Worm (Caenorhabditis elegans) whole organism, young adult: Measurements from ENCODE around the gene sbsp-1.

ENCODE experiments used
- B0336.3 ChIP-seq: fragments of 200-800 bp; sonication (Bioruptor generic); IDR thresholded peaks from 2 replicates; pipeline ENCODE4 v1.3.6; 2022; ENCODE audit warnings: missing genetic modification characterization, missing compliant biosample characterization
- F52B5.7 ChIP-seq: sonication (generic microtip); optimal IDR thresholded peaks from 2 replicates; lab custom pipeline; 2016; ENCODE audit warnings: mild to moderate bottlenecking, missing genetic modification characterization, missing compliant biosample characterization
- F57C9.4 ChIP-seq: sonication (generic microtip); optimal IDR thresholded peaks from 2 replicates; lab custom pipeline; 2017; ENCODE audit warnings: mild to moderate bottlenecking, missing genetic modification characterization, missing compliant biosample characterization
- Y67H2A.10 ChIP-seq: fragments of 200-800 bp; sonication (Bioruptor generic); conservative IDR thresholded peaks from 2 replicates; pipeline ENCODE4 v1.3.6; 2022; ENCODE audit warnings: missing genetic modification reagents, missing genetic modification characterization, missing compliant biosample characterization
- Y79H2A.3 ChIP-seq: fragments of 200-800 bp; sonication (Bioruptor generic); conservative IDR thresholded peaks from 2 replicates; pipeline ENCODE4 v1.3.6; 2022; ENCODE audit warnings: missing genetic modification reagents, missing genetic modification characterization, missing compliant biosample characterization
- Y95B8A.8 ChIP-seq: fragments of 200-800 bp; sonication (Bioruptor generic); IDR thresholded peaks from 2 replicates; pipeline ENCODE4 v1.3.6; 2022; ENCODE audit warnings: missing genetic modification reagents, missing genetic modification characterization, missing compliant biosample characterization
- ama-1 ChIP-seq, 3 experiments: fragments of 150-350 bp in 1 of 3; sonication (generic microtip) in 2 of 3; optimal IDR thresholded peaks; 2 replicates each; lab custom pipeline; 2014 to 2018; ENCODE audit warnings: missing biosample characterization in 2 of 3, missing genetic modification characterization in 2 of 3, missing genetic modification reagents in 2 of 3
- attf-5 ChIP-seq: fragments of 200-800 bp; sonication (Bioruptor generic); optimal IDR thresholded peaks from 2 replicates; lab custom pipeline; 2018; ENCODE audit warnings: mild to moderate bottlenecking, missing genetic modification characterization, missing compliant biosample characterization
- attf-6 ChIP-seq: fragments of 200-800 bp; sonication (Bioruptor generic); IDR thresholded peaks from 2 replicates; pipeline ENCODE4 v1.3.6; 2022; ENCODE audit warnings: missing genetic modification reagents, missing genetic modification characterization, missing compliant biosample characterization
- cebp-1 ChIP-seq, 2 experiments: fragments of 200-800 bp in 1 of 2; sonication (Bioruptor generic) in 1 of 2; sonication (generic microtip) in 1 of 2; IDR thresholded peaks in 1 of 2; optimal IDR thresholded peaks in 1 of 2; 2 replicates each; pipeline versions ENCODE4 v1.3.6 to Lab custom; 2017 to 2022; ENCODE audit warnings: missing compliant biosample characterization in 2 of 2, missing genetic modification characterization in 2 of 2, mild to moderate bottlenecking in 1 of 2, missing genetic modification reagents in 1 of 2, moderate library complexity in 1 of 2
- cebp-2 ChIP-seq: fragments of 200-800 bp; sonication (Bioruptor generic); IDR thresholded peaks from 2 replicates; pipeline ENCODE4 v1.3.6; 2022; ENCODE audit warnings: missing genetic modification characterization, missing compliant biosample characterization
- ceh-27 ChIP-seq: fragments of 200-800 bp; sonication (Bioruptor generic); optimal IDR thresholded peaks from 2 replicates; lab custom pipeline; 2018; ENCODE audit warnings: mild to moderate bottlenecking, missing genetic modification characterization, moderate library complexity, missing compliant biosample characterization
- ceh-40 ChIP-seq: fragments of 200-800 bp; sonication (Bioruptor generic); IDR thresholded peaks from 2 replicates; pipeline ENCODE4 v1.3.6; 2022; ENCODE audit warnings: missing genetic modification characterization, missing compliant biosample characterization
- chd-7 ChIP-seq: sonication (generic microtip); optimal IDR thresholded peaks from 2 replicates; lab custom pipeline; 2016; ENCODE audit warnings: mild to moderate bottlenecking, missing genetic modification characterization, moderate library complexity, missing compliant biosample characterization
- efl-1 ChIP-seq: fragments of 150-350 bp; optimal IDR thresholded peaks from 2 replicates; lab custom pipeline; 2014; ENCODE audit warnings: missing biosample characterization, missing genetic modification reagents, missing genetic modification characterization
- egrh-3 ChIP-seq: fragments of 200-800 bp; sonication (Bioruptor generic); IDR thresholded peaks from 2 replicates; pipeline ENCODE4 v1.3.6; 2022; ENCODE audit warnings: missing genetic modification reagents, missing genetic modification characterization, missing compliant biosample characterization
- hlh-12 ChIP-seq: sonication (generic microtip); optimal IDR thresholded peaks from 2 replicates; lab custom pipeline; 2016; ENCODE audit warnings: missing genetic modification characterization, missing compliant biosample characterization
- hlh-26 ChIP-seq: fragments of 200-800 bp; sonication (Bioruptor generic); conservative IDR thresholded peaks from 2 replicates; pipeline ENCODE4 v1.3.6; 2022; ENCODE audit warnings: missing genetic modification reagents, missing genetic modification characterization, missing compliant biosample characterization
- hmg-20 ChIP-seq: fragments of 200-800 bp; sonication (Bioruptor generic); IDR thresholded peaks from 2 replicates; pipeline ENCODE4 v1.3.6; 2022; ENCODE audit warnings: missing genetic modification reagents, missing genetic modification characterization, missing compliant biosample characterization
- hrde-1 ChIP-seq: sonication (generic microtip); optimal IDR thresholded peaks from 2 replicates; lab custom pipeline; 2016; ENCODE audit warnings: missing genetic modification characterization, mild to moderate bottlenecking, missing compliant biosample characterization, moderate library complexity, missing genotype, missing genetic modification reagents, borderline replicate concordance
- hsf-1 ChIP-seq: fragments of 200-800 bp; sonication (Bioruptor generic); IDR thresholded peaks from 2 replicates; pipeline ENCODE4 v1.3.6; 2022; ENCODE audit warnings: missing genetic modification reagents, missing genetic modification characterization, missing compliant biosample characterization
- let-607 ChIP-seq, 2 experiments: fragments of 200-800 bp in 1 of 2; sonication (Bioruptor generic) in 1 of 2; sonication (generic microtip) in 1 of 2; optimal IDR thresholded peaks; 2 replicates each; lab custom pipeline; 2016 to 2018; ENCODE audit warnings: mild to moderate bottlenecking in 2 of 2, missing compliant biosample characterization in 2 of 2, missing genetic modification characterization in 2 of 2, moderate library complexity in 2 of 2, missing genotype in 1 of 2
- lin-40 ChIP-seq: sonication (generic microtip); optimal IDR thresholded peaks from 2 replicates; lab custom pipeline; 2016; ENCODE audit warnings: missing genetic modification characterization, mild to moderate bottlenecking, missing compliant biosample characterization, missing genotype, missing genetic modification reagents
- lsl-1 ChIP-seq: fragments of 200-800 bp; sonication (Bioruptor generic); optimal IDR thresholded peaks from 2 replicates; lab custom pipeline; 2018; ENCODE audit warnings: mild to moderate bottlenecking, missing genetic modification characterization, moderate library complexity, missing compliant biosample characterization
- madf-6 ChIP-seq: fragments of 200-800 bp; sonication (Bioruptor generic); IDR thresholded peaks from 2 replicates; pipeline ENCODE4 v1.3.6; 2022; ENCODE audit warnings: missing genetic modification reagents, missing genetic modification characterization, missing compliant biosample characterization
- mel-28 ChIP-seq: sonication (generic microtip); optimal IDR thresholded peaks from 2 replicates; lab custom pipeline; 2016; ENCODE audit warnings: borderline replicate concordance, mild to moderate bottlenecking, missing genetic modification characterization, missing compliant biosample characterization
- mes-4 ChIP-seq: sonication (generic microtip); optimal IDR thresholded peaks from 2 replicates; lab custom pipeline; 2016; ENCODE audit warnings: missing genotype, missing genetic modification characterization, missing compliant biosample characterization
- nfyb-1 ChIP-seq: fragments of 200-800 bp; sonication (Bioruptor generic); IDR thresholded peaks from 2 replicates; pipeline ENCODE4 v1.3.6; 2022; ENCODE audit warnings: missing genetic modification reagents, missing genetic modification characterization, missing compliant biosample characterization
- nhr-80 ChIP-seq: sonication (generic microtip); optimal IDR thresholded peaks from 2 replicates; lab custom pipeline; 2016; ENCODE audit warnings: missing genetic modification characterization, missing compliant biosample characterization
- pbrm-1 ChIP-seq: fragments of 200-800 bp; sonication (Bioruptor generic); IDR thresholded peaks from 2 replicates; pipeline ENCODE4 v1.3.6; 2022; ENCODE audit warnings: missing genetic modification reagents, missing genetic modification characterization, missing compliant biosample characterization
- rcor-1 ChIP-seq: fragments of 200-800 bp; sonication (Bioruptor generic); IDR thresholded peaks from 2 replicates; pipeline ENCODE4 v1.3.6; 2022; ENCODE audit warnings: missing genetic modification reagents, missing genetic modification characterization, missing compliant biosample characterization
- rec-8 ChIP-seq, 2 experiments: sonication (generic microtip); optimal IDR thresholded peaks; 2 replicates each; lab custom pipeline; 2016; ENCODE audit warnings: mild to moderate bottlenecking in 2 of 2, missing genetic modification characterization in 2 of 2, missing genetic modification reagents in 2 of 2, missing genotype in 2 of 2, missing biosample characterization in 1 of 2, missing compliant biosample characterization in 1 of 2, moderate library complexity in 1 of 2
- sea-2 ChIP-seq: fragments of 200-800 bp; sonication (Bioruptor generic); IDR thresholded peaks from 2 replicates; pipeline ENCODE4 v1.3.6; 2022; ENCODE audit warnings: missing genetic modification characterization, missing compliant biosample characterization
- snpc-3.4 ChIP-seq: sonication (generic microtip); optimal IDR thresholded peaks from 2 replicates; lab custom pipeline; 2017; ENCODE audit warnings: missing genetic modification characterization, mild to moderate bottlenecking, missing compliant biosample characterization, antibody characterized with exemption, moderate library complexity, missing genotype, missing genetic modification reagents
- somi-1 ChIP-seq: fragments of 200-800 bp; sonication (Bioruptor generic); optimal IDR thresholded peaks from 2 replicates; lab custom pipeline; 2018; ENCODE audit warnings: mild to moderate bottlenecking, missing genetic modification characterization, missing compliant biosample characterization
- tbp1 ChIP-seq: fragments of 200-800 bp; sonication (Bioruptor generic); optimal IDR thresholded peaks from 2 replicates; lab custom pipeline; 2018; ENCODE audit warnings: mild to moderate bottlenecking, missing genetic modification characterization, missing compliant biosample characterization
- zfh-2 ChIP-seq: fragments of 200-800 bp; sonication (Bioruptor generic); conservative IDR thresholded peaks from 2 replicates; pipeline ENCODE4 v1.3.6; 2022; ENCODE audit warnings: missing genetic modification reagents, missing genetic modification characterization, missing compliant biosample characterization
- zim-3 ChIP-seq: sonication (generic microtip); optimal IDR thresholded peaks from 2 replicates; lab custom pipeline; 2017; ENCODE audit warnings: mild to moderate bottlenecking, missing genetic modification characterization, moderate library complexity, missing compliant biosample characterization

Gene sbsp-1

ce11 chrIII:10807956-10808355, 24.8 kb upstream of the sbsp-1 start (continued):
- TF ChIP-seq hmg-20 (GFP tag; lab: Robert Waterston, UW) (no peak), rcor-1 (GFP tag; lab: Robert Waterston, UW) (0 out of 2 replicates have a peak, but pooled peaks have one; percentile 30), zfh-2 (peak; percentile 79), F52B5.7 (tag; lab: Kevin White, UChicago) (no peak), F57C9.4 (tag; lab: Kevin White, UChicago) (no peak), egrh-3 (GFP tag; lab: Robert Waterston, UW) (peak; percentile 82), let-607 (tag; optimal IDR thresholded peaks at IDR 0.05; lab: Kevin White, UChicago) (no peak), hlh-12 (tag; lab: Kevin White, UChicago) (no peak), mes-4 (tag; lab: Kevin White, UChicago) (no peak), sea-2 (GFP tag; lab: Robert Waterston, UW) (no peak), nfyb-1 (GFP tag; lab: Robert Waterston, UW) (peak; percentile 50; the same call in 1 of the 2 replicates), nhr-80 (peak; percentile 35)

DNA sequence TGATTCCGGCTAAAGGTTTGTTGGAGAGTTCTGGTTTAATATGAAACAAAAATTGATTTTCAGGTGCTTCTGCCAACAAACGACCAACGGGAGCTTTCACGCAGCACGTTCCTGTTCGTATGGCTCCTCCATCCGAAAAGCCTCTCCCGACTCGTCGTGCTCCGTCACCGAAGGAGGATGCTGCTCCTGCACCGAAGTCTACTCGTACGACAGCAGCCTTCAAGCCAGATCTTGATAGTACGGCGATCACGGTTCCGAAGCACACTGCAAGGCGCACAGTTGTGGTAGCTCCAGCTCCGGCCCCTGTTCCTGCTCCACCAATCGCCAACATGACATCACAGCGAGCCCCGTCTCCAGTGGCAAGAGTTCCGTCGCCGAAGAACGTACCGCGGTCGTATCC, 23.9 kb upstream of the sbsp-1 start:
- TF ChIP-seq Y79H2A.3 (GFP tag; lab: Robert Waterston, UW) (no peak), somi-1 (no peak), B0336.3 (0 out of 2 replicates have a peak, but pooled peaks have one; percentile 7), attf-6 (GFP tag; lab: Robert Waterston, UW) (0 out of 2 replicates have a peak, but pooled peaks have one; percentile 26), chd-7 (tag; lab: Kevin White, UChicago) (peak; percentile 8), madf-6 (GFP tag; lab: Robert Waterston, UW) (peak; percentile 59), attf-5 (GFP tag; lab: Kevin White, UChicago) (peak; percentile 5), egrh-3 (GFP tag; lab: Robert Waterston, UW) (peak; percentile 55; the same call in 1 of the 2 replicates), Y95B8A.8 (GFP tag; lab: Robert Waterston, UW) (0 out of 2 replicates have a peak, but pooled peaks have one; percentile 5), snpc-3.4 (tag; lab: Kevin White, UChicago) (no peak), zfh-2 (peak; percentile 80), pbrm-1 (no peak), hsf-1 (GFP tag; lab: Robert Waterston, UW) (peak; percentile 23)

DNA sequence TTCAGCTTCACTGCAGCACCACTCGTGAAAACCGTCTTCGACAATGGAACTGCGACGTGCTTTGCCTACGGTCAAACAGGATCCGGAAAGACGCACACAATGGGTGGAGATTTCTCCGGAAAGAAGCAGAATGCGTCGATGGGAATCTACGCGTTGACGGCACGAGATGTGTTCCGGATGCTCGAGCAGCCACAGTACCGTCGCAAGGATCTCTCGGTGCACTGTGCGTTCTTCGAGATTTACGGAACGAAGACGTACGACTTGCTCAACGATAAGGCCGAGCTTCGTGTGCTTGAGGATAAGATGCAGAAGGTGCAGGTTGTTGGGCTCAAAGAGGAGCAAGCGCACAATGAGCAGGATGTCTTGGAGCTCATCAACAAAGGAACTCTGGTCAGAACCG, 23.2 kb upstream of the sbsp-1 start:
- TF ChIP-seq attf-6 (GFP tag; lab: Robert Waterston, UW) (0 out of 2 replicates have a peak, but pooled peaks have one; percentile 10), hrde-1 (tag; lab: Kevin White, UChicago) (no peak)

DNA sequence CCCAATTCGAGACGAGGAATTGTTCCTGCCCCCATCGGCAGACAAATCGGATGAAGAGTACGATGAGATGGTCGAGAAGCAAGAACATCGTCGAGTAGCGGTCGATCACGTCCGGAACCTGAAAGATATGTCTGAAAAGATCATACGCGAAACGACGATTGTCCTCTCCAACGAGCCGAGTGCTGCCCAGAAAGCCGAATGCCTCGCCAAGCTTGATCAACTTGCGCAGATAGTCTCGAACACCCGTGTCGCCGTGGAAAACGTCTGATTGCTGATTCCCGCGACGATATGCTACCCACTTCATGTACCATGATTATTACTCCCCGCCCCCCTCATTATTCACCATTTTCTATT, 22.3 kb upstream of the sbsp-1 start:
- TF ChIP-seq B0336.3: peak; percentile 38
- TF ChIP-seq lsl-1 (GFP tag; lab: Kevin White, UChicago): no peak

- TF ChIP-seq ama-1 (optimal IDR thresholded peaks at IDR 0.05; lab: Kevin White, UChicago) (no peak), ama-1 (GFP tag; optimal IDR thresholded peaks at IDR 0.05; lab: Kevin White, UChicago) (peak in 1 of 2 experiments; percentile 78), let-607 (tag; optimal IDR thresholded peaks at IDR 0.05; lab: Kevin White, UChicago) (no peak), zim-3 (tag; lab: Kevin White, UChicago) (no peak), mel-28 (tag; lab: Kevin White, UChicago) (no peak), hlh-26 (GFP tag; lab: Robert Waterston, UW) (no peak), cebp-1 (GFP tag; IDR thresholded peaks at IDR 0.05; lab: Robert Waterston, UW) (no peak), cebp-1 (tag; optimal IDR thresholded peaks at IDR 0.05; lab: Kevin White, UChicago) (peak; percentile 15), ceh-40 (peak; percentile 70; the same call in 1 of the 2 replicates), efl-1 (GFP tag; lab: Kevin White, UChicago) (peak; percentile 33), zfh-2 (no peak), cebp-2 (GFP tag; lab: Robert Waterston, UW) (0 out of 2 replicates have a peak, but pooled peaks have one; percentile 58), lin-40 (tag; lab: Kevin White, UChicago) (no peak), Y67H2A.10 (GFP tag; lab: Robert Waterston, UW) (no peak), rec-8 (tag; optimal IDR thresholded peaks at IDR 0.05; lab: Kevin White, UChicago) (no peak), ceh-27 (GFP tag; lab: Kevin White, UChicago) (no peak), tbp1 (GFP tag; lab: Kevin White, UChicago) (peak; percentile 42)
Measured at ce11 chrIII:10810837-10811814, 21.6 kb upstream of the sbsp-1 start.
